Worm (Caenorhabditis elegans): Measurements from ENCODE around the gene nhr-172.

nhr-172 gene

DNA sequence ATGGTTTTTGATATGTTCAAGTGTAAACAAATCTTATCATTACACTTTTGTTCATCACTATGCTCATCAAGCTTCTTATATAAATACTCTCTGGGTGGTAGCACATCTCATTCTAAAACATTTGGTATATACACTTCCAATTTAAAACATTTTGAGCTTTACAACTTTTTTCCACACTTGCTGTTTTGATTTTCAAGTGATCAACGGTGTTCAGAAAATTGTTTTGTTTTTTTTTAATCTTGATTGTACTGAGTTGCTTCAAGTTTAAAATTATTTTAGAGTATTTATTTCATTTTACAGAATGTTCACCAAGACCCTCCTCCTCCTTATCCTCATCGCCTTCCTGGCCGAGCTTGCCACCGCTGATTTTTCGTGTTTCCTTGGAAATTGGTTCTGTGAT, 20.0 kb downstream of the nhr-172 start, which contains the start of gene C54F6.5:
TSS of gene C54F6.5 (plus strand) at position 301 of the 400 bp plus-strand sequence.
- TF ChIP-seq nhr-23 (tag; optimal IDR thresholded peaks at IDR 0.05) (no peak), elt-1 (tag; optimal IDR thresholded peaks at IDR 0.05) (no peak), skn-1 (tag; optimal IDR thresholded peaks at IDR 0.05) (no peak), R02D3.7 (tag; optimal IDR thresholded peaks at IDR 0.05) (no peak), nhr-237 (tag; optimal IDR thresholded peaks at IDR 0.05) (no peak), ceh-82 (tag; optimal IDR thresholded peaks at IDR 0.05) (no peak), eor-1 (tag; optimal IDR thresholded peaks at IDR 0.05) (no peak), unc-39 (tag; optimal IDR thresholded peaks at IDR 0.05) (no peak), mml-1 (tag; optimal IDR thresholded peaks at IDR 0.05) (no peak), elt-3 (tag; optimal IDR thresholded peaks at IDR 0.05) (no peak), sea-2 (GFP tag; optimal IDR thresholded peaks at IDR 0.05) (no peak), ztf-4 (tag; optimal IDR thresholded peaks at IDR 0.05) (no peak), nhr-43 (tag; optimal IDR thresholded peaks at IDR 0.05; ENCODE audit: poor library complexity, severe bottlenecking) (no peak), nhr-28 (tag; optimal IDR thresholded peaks at IDR 0.05) (no peak)

- TF ChIP-seq nhr-77 (tag; optimal IDR thresholded peaks at IDR 0.05): no peak
- TF ChIP-seq lin-15B (tag; optimal IDR thresholded peaks at IDR 0.05): no peak
- TF ChIP-seq ZK546.5 (tag; optimal IDR thresholded peaks at IDR 0.05): no peak
- TF ChIP-seq elt-1 (tag; optimal IDR thresholded peaks at IDR 0.05): no peak
- no peak for TF ChIP-seq pqm-1 (tag; optimal IDR thresholded peaks at IDR 0.05)
- TF ChIP-seq nhr-76 (tag; optimal IDR thresholded peaks at IDR 0.05): no peak
- no peak for TF ChIP-seq hmg-11 (tag; optimal IDR thresholded peaks at IDR 0.05)
- no peak for TF ChIP-seq mml-1 (tag; optimal IDR thresholded peaks at IDR 0.05)
- TF ChIP-seq nfya-1 (tag; optimal IDR thresholded peaks at IDR 0.05; ENCODE audit: insufficient read depth): no peak
- TF ChIP-seq sea-2 (GFP tag; optimal IDR thresholded peaks at IDR 0.05): no peak
Measured at ce11 chrV:7529840-7530239, 21.0 kb downstream of the nhr-172 start, which contains the start of gene swt-2. swt-2 (plus strand) TSS chrV:7530140.

DNA sequence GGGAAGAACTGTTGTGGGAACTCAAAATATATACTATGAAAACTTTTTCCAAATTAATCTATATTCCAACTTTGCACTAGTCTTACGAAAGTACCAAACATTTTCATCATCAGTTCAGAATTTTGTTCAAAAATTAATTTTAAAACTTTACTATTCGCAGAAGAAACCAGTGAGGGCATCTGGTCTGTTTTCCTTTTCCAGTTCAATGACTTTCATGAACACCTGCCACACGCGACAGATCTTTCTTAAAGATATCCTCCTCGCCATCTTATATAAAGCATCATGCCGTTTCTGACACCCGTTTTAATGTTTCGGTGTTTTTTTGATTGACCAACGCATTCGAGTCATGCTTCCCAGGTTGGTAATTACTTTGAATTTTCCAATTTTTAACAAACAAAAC, 24.2 kb downstream of the nhr-172 start, which contains the start of gene C54F6.3:
TSS of gene C54F6.3 (plus strand) at position 301 of the 400 bp plus-strand sequence.
- no peak for TF ChIP-seq nhr-12 (tag; optimal IDR thresholded peaks at IDR 0.05)
- TF ChIP-seq pha-4 (tag; optimal IDR thresholded peaks at IDR 0.05): no peak
- TF ChIP-seq ceh-16 (tag; optimal IDR thresholded peaks at IDR 0.05): no peak
- no peak for TF ChIP-seq ama-1 (optimal IDR thresholded peaks at IDR 0.05)
- TF ChIP-seq fkh-10 (GFP tag; optimal IDR thresholded peaks at IDR 0.05): no peak
- TF ChIP-seq egl-5 (tag; optimal IDR thresholded peaks at IDR 0.05): no peak
- TF ChIP-seq tbx-2 (tag; optimal IDR thresholded peaks at IDR 0.05): no peak
- TF ChIP-seq unc-39 (tag; optimal IDR thresholded peaks at IDR 0.05): no peak
- no peak for TF ChIP-seq ZK546.5 (tag; optimal IDR thresholded peaks at IDR 0.05)
- TF ChIP-seq ztf-4 (tag; optimal IDR thresholded peaks at IDR 0.05): no peak
- no peak for TF ChIP-seq ztf-11 (tag; optimal IDR thresholded peaks at IDR 0.05)
- TF ChIP-seq mdl-1 (tag; optimal IDR thresholded peaks at IDR 0.05): no peak
- TF ChIP-seq sea-2 (GFP tag; optimal IDR thresholded peaks at IDR 0.05): no peak
- TF ChIP-seq fkh-2 (tag; optimal IDR thresholded peaks at IDR 0.05): no peak
- TF ChIP-seq nhr-23 (tag; optimal IDR thresholded peaks at IDR 0.05): no peak
- no peak for TF ChIP-seq elt-3 (tag; optimal IDR thresholded peaks at IDR 0.05)
- TF ChIP-seq skn-1 (tag; optimal IDR thresholded peaks at IDR 0.05): no peak

- no peak for TF ChIP-seq nhr-28 (tag; optimal IDR thresholded peaks at IDR 0.05)
- TF ChIP-seq elt-2 (tag; optimal IDR thresholded peaks at IDR 0.05): no peak
Measured at ce11 chrV:7538018-7538417, 29.2 kb downstream of the nhr-172 start, which contains the start of gene C54F6.12. C54F6.12 (minus strand) TSS chrV:7538118.

- TF ChIP-seq egl-27 (tag; optimal IDR thresholded peaks at IDR 0.05) (no peak), unc-39 (tag; optimal IDR thresholded peaks at IDR 0.05) (no peak), fkh-2 (tag; optimal IDR thresholded peaks at IDR 0.05) (no peak), fkh-10 (GFP tag; optimal IDR thresholded peaks at IDR 0.05) (no peak), ceh-82 (tag; optimal IDR thresholded peaks at IDR 0.05) (no peak), nfya-1 (tag; optimal IDR thresholded peaks at IDR 0.05; ENCODE audit: insufficient read depth) (no peak), eor-1 (tag; optimal IDR thresholded peaks at IDR 0.05) (no peak), aly-2 (tag; optimal IDR thresholded peaks at IDR 0.05) (no peak), elt-1 (tag; optimal IDR thresholded peaks at IDR 0.05) (no peak), fos-1 (tag; optimal IDR thresholded peaks at IDR 0.05) (no peak), nhr-77 (tag; optimal IDR thresholded peaks at IDR 0.05) (no peak), ztf-4 (tag; optimal IDR thresholded peaks at IDR 0.05) (no peak), zag-1 (tag; optimal IDR thresholded peaks at IDR 0.05) (no peak), sea-2 (GFP tag; optimal IDR thresholded peaks at IDR 0.05) (no peak), nhr-12 (tag; optimal IDR thresholded peaks at IDR 0.05) (no peak), jun-1 (tag; optimal IDR thresholded peaks at IDR 0.05) (no peak)
Measured at ce11 chrV:7539015-7539414, 30.2 kb downstream of the nhr-172 start, which contains the start of gene srh-268. srh-268 (plus strand) TSS chrV:7539315.
